Worm (Caenorhabditis elegans) whole organism, late embryonic: ENCODE results near the gene fbxb-106.

Experiments
- C08G9.2 ChIP-seq: sonication (generic microtip); optimal IDR thresholded peaks from 2 replicates; lab custom pipeline; 2016; ENCODE audit warnings: mild to moderate bottlenecking, missing genetic modification characterization, moderate library complexity, missing compliant biosample characterization
- F13H6.1 ChIP-seq: sonication (generic microtip); optimal IDR thresholded peaks from 2 replicates; lab custom pipeline; 2016; ENCODE audit warnings: missing genetic modification characterization, missing compliant biosample characterization
- K02D7.2 ChIP-seq: sonication (generic microtip); optimal IDR thresholded peaks from 2 replicates; lab custom pipeline; 2017; ENCODE audit warnings: mild to moderate bottlenecking, missing genetic modification characterization, missing compliant biosample characterization
- K09A11.1 ChIP-seq: sonication (generic microtip); optimal IDR thresholded peaks from 2 replicates; lab custom pipeline; 2017; ENCODE audit warnings: antibody characterized with exemption, mild to moderate bottlenecking, missing genetic modification characterization, missing compliant biosample characterization; ENCODE audit not compliant: insufficient read depth
- ahr-1 ChIP-seq: sonication (generic microtip); optimal IDR thresholded peaks from 2 replicates; lab custom pipeline; 2016; ENCODE audit warnings: missing genetic modification characterization, missing compliant biosample characterization
- ama-1 ChIP-seq: fragments of 150-350 bp; optimal IDR thresholded peaks from 2 replicates; lab custom pipeline; 2014
- ceh-14 ChIP-seq: sonication (generic microtip); optimal IDR thresholded peaks from 2 replicates; lab custom pipeline; 2016; ENCODE audit warnings: missing genotype, missing genetic modification characterization, missing compliant biosample characterization
- ceh-19 ChIP-seq: fragments of 200-800 bp; sonication (Bioruptor generic); optimal IDR thresholded peaks from 2 replicates; lab custom pipeline; 2018; ENCODE audit warnings: mild to moderate bottlenecking, missing genetic modification characterization, missing compliant biosample characterization
- ceh-2 ChIP-seq: sonication (generic microtip); optimal IDR thresholded peaks from 2 replicates; lab custom pipeline; 2016; ENCODE audit warnings: missing genotype, missing genetic modification characterization, missing compliant biosample characterization
- ceh-24 ChIP-seq: sonication (generic microtip); optimal IDR thresholded peaks from 2 replicates; lab custom pipeline; 2016; ENCODE audit warnings: mild to moderate bottlenecking, missing genetic modification characterization, missing compliant biosample characterization
- ceh-30 ChIP-seq: fragments of 150-350 bp; optimal IDR thresholded peaks from 2 replicates; lab custom pipeline; 2014; ENCODE audit warnings: missing biosample characterization, missing genetic modification characterization
- ceh-31 ChIP-seq: sonication (generic microtip); optimal IDR thresholded peaks from 2 replicates; lab custom pipeline; 2016; ENCODE audit warnings: missing genetic modification characterization, missing compliant biosample characterization
- ceh-34 ChIP-seq: sonication (generic microtip); optimal IDR thresholded peaks from 2 replicates; lab custom pipeline; 2016; ENCODE audit warnings: mild to moderate bottlenecking, missing genetic modification characterization, missing compliant biosample characterization
- ceh-45 ChIP-seq: fragments of 200-800 bp; sonication (Bioruptor generic); IDR thresholded peaks from 2 replicates; pipeline ENCODE4 v1.3.6; 2022; ENCODE audit warnings: missing genetic modification reagents, missing genetic modification characterization, missing compliant biosample characterization
- ceh-48 ChIP-seq: sonication (generic microtip); optimal IDR thresholded peaks from 2 replicates; lab custom pipeline; 2016; ENCODE audit warnings: missing genetic modification characterization, inconsistent platforms, missing compliant biosample characterization
- ceh-6 ChIP-seq: fragments of 200-800 bp; sonication (Bioruptor generic); optimal IDR thresholded peaks from 2 replicates; lab custom pipeline; 2018; ENCODE audit warnings: mild to moderate bottlenecking, missing genetic modification characterization, missing compliant biosample characterization
- ceh-9 ChIP-seq: sonication (generic microtip); optimal IDR thresholded peaks from 2 replicates; lab custom pipeline; 2016; ENCODE audit warnings: mild to moderate bottlenecking, missing genetic modification characterization, inconsistent platforms, missing compliant biosample characterization
- che-1 ChIP-seq: sonication (generic microtip); optimal IDR thresholded peaks from 2 replicates; lab custom pipeline; 2016; ENCODE audit warnings: mild to moderate bottlenecking, missing genetic modification characterization, missing compliant biosample characterization
- dmd-4 ChIP-seq: sonication (generic microtip); optimal IDR thresholded peaks from 2 replicates; lab custom pipeline; 2016; ENCODE audit warnings: borderline replicate concordance, missing genetic modification characterization, missing compliant biosample characterization
- dve-1 ChIP-seq: sonication (generic microtip); optimal IDR thresholded peaks from 2 replicates; lab custom pipeline; 2017; ENCODE audit warnings: antibody characterized with exemption, mild to moderate bottlenecking, missing genetic modification characterization, missing compliant biosample characterization
- elt-2 ChIP-seq: sonication (generic microtip); optimal IDR thresholded peaks from 2 replicates; lab custom pipeline; 2016; ENCODE audit warnings: missing genetic modification reagents, missing genetic modification characterization, missing compliant biosample characterization
- ets-4 ChIP-seq: sonication (generic microtip); optimal IDR thresholded peaks from 2 replicates; lab custom pipeline; 2016; ENCODE audit warnings: missing genetic modification characterization, missing compliant biosample characterization
- eyg-1 ChIP-seq: sonication (generic microtip); optimal IDR thresholded peaks from 2 replicates; lab custom pipeline; 2016; ENCODE audit warnings: missing genotype, missing genetic modification characterization, missing compliant biosample characterization
- fax-1 ChIP-seq: sonication (generic microtip); optimal IDR thresholded peaks from 2 replicates; lab custom pipeline; 2016; ENCODE audit warnings: missing genotype, missing genetic modification characterization, missing compliant biosample characterization
- fkh-10 ChIP-seq: fragments of 150-350 bp; optimal IDR thresholded peaks from 2 replicates; lab custom pipeline; 2014; ENCODE audit warnings: missing biosample characterization, missing genetic modification reagents, missing genetic modification characterization
- gmeb-2 ChIP-seq: sonication (generic microtip); optimal IDR thresholded peaks from 2 replicates; lab custom pipeline; 2016; ENCODE audit warnings: missing genetic modification characterization, inconsistent platforms, missing compliant biosample characterization
- hlh-30 ChIP-seq: sonication (generic microtip); optimal IDR thresholded peaks from 2 replicates; lab custom pipeline; 2017; ENCODE audit warnings: antibody characterized with exemption, missing genetic modification characterization, missing compliant biosample characterization; ENCODE audit not compliant: insufficient read depth
- hlh-8 ChIP-seq: sonication (generic microtip); optimal IDR thresholded peaks from 2 replicates; lab custom pipeline; 2016; ENCODE audit warnings: missing genotype, missing genetic modification characterization, missing compliant biosample characterization
- lim-6 ChIP-seq: sonication (generic microtip); optimal IDR thresholded peaks from 2 replicates; lab custom pipeline; 2016; ENCODE audit warnings: missing genetic modification characterization, missing compliant biosample characterization
- mec-3 ChIP-seq: sonication (generic microtip); optimal IDR thresholded peaks from 2 replicates; lab custom pipeline; 2016; ENCODE audit warnings: borderline replicate concordance, missing genetic modification characterization, missing compliant biosample characterization
- nfya-1 ChIP-seq: sonication (generic microtip); optimal IDR thresholded peaks from 2 replicates; lab custom pipeline; 2017; ENCODE audit warnings: missing genetic modification characterization, mild to moderate bottlenecking, missing compliant biosample characterization, antibody characterized with exemption, moderate library complexity
- nhr-11 ChIP-seq: fragments of 150-350 bp; optimal IDR thresholded peaks from 2 replicates; lab custom pipeline; 2014; ENCODE audit warnings: missing biosample characterization, missing genetic modification characterization
- npax-4 ChIP-seq: sonication (generic microtip); optimal IDR thresholded peaks from 2 replicates; lab custom pipeline; 2016; ENCODE audit warnings: missing genetic modification characterization, missing compliant biosample characterization
- pag-3 ChIP-seq: sonication (generic microtip); optimal IDR thresholded peaks from 2 replicates; lab custom pipeline; 2016; ENCODE audit warnings: missing compliant biosample characterization, missing genetic modification characterization, borderline replicate concordance
- pat-9 ChIP-seq: fragments of 200-800 bp; sonication (Bioruptor generic); optimal IDR thresholded peaks from 2 replicates; lab custom pipeline; 2018; ENCODE audit warnings: mild to moderate bottlenecking, missing genetic modification characterization, moderate library complexity, missing compliant biosample characterization
- pax-1 ChIP-seq: fragments of 150-350 bp; optimal IDR thresholded peaks from 2 replicates; lab custom pipeline; 2014; ENCODE audit warnings: missing biosample characterization, missing genetic modification characterization
- pqm-1 ChIP-seq: sonication (generic microtip); optimal IDR thresholded peaks from 2 replicates; lab custom pipeline; 2016; ENCODE audit warnings: missing genetic modification characterization, missing compliant biosample characterization
- ref-2 ChIP-seq: sonication (generic microtip); optimal IDR thresholded peaks from 2 replicates; lab custom pipeline; 2016; ENCODE audit warnings: missing genetic modification characterization, missing compliant biosample characterization
- sdc-2 ChIP-seq: sonication (generic microtip); optimal IDR thresholded peaks from 2 replicates; lab custom pipeline; 2016; ENCODE audit warnings: missing genotype, missing genetic modification characterization, missing compliant biosample characterization
- sox-2 ChIP-seq: fragments of 200-800 bp; sonication (Bioruptor generic); IDR thresholded peaks from 2 replicates; pipeline ENCODE4 v1.3.6; 2022; ENCODE audit warnings: missing genetic modification reagents, missing genetic modification characterization, missing compliant biosample characterization
- sox-4 ChIP-seq: sonication (generic microtip); optimal IDR thresholded peaks from 2 replicates; lab custom pipeline; 2017; ENCODE audit warnings: mild to moderate bottlenecking, missing genetic modification characterization, inconsistent platforms, missing compliant biosample characterization
- tbx-2 ChIP-seq: sonication (generic microtip); optimal IDR thresholded peaks from 2 replicates; lab custom pipeline; 2016; ENCODE audit warnings: missing genetic modification characterization, missing compliant biosample characterization
- tbx-7 ChIP-seq: sonication (generic microtip); optimal IDR thresholded peaks from 2 replicates; lab custom pipeline; 2016; ENCODE audit warnings: missing genotype, missing genetic modification characterization, missing compliant biosample characterization
- ttx-3 ChIP-seq: sonication (generic microtip); optimal IDR thresholded peaks from 2 replicates; lab custom pipeline; 2016; ENCODE audit warnings: missing genetic modification reagents, missing genetic modification characterization, missing compliant biosample characterization
- unc-3 ChIP-seq, 2 experiments: fragments of 200-800 bp in 1 of 2; sonication (Bioruptor generic) in 1 of 2; sonication (generic microtip) in 1 of 2; conservative IDR thresholded peaks in 1 of 2; optimal IDR thresholded peaks in 1 of 2; 2 replicates each; pipeline versions ENCODE4 v1.3.6 to Lab custom; 2016 to 2022; ENCODE audit warnings: missing compliant biosample characterization in 2 of 2, missing genetic modification characterization in 2 of 2, missing genetic modification reagents in 1 of 2
- unc-42 ChIP-seq: sonication (generic microtip); optimal IDR thresholded peaks from 2 replicates; lab custom pipeline; 2016; ENCODE audit warnings: missing genotype, missing genetic modification characterization, missing compliant biosample characterization
- zip-5 ChIP-seq: sonication (generic microtip); optimal IDR thresholded peaks from 2 replicates; lab custom pipeline; 2016; ENCODE audit warnings: missing genetic modification characterization, missing compliant biosample characterization

The fbxb-106 gene

DNA sequence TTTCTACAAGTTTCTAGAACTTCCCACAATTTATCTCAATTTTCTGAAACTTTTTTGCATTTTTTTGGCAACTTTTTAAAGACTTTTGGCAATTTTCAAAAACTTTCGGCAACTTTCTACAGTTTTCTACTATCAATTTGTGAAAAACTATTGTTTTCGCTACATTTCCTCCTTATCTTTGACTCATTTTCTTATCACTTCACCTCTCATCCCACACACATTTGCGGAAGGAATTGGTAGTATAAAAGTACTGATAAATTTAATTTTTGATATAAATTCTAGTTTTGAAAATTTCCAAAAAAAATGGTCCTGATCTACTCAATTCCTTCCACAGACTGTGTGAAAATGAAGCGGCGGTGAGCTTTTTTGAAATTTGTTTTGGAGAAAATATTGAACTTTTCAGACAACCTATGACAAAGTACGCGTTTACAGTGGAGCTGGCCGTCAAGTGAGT, 12.6 kb upstream of the fbxb-106 start, which contains the start of gene F29A7.4:
Gene F29A7.4 (plus strand): TSS at position 404 of the 454 bp plus-strand sequence.
- TF ChIP-seq elt-2 (tag; lab: Kevin White, UChicago) (peak; percentile 66), nhr-11 (tag; lab: Kevin White, UChicago) (no peak)

DNA sequence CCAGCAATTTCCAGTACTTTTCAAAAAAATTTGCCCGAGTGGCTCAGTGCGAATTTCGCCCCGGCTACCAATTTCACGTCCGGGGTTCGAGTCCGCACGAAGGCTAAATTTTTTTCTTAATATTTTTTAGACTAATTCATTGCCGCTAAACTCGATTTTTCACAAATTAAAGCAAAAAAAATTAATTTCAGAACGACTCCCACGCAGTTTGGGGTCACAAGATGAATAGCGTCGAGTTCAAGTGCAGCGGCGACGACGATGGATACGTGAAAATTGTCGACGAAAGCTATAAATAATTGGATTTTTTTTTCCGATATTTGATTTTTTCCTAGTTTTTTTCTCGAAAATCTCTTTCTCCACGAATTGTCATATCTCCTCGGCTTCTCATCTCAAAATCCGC, 10.9 kb upstream of the fbxb-106 start:
- no peak for TF ChIP-seq ceh-24 (tag; lab: Kevin White, UChicago)
- TF ChIP-seq npax-4 (tag; lab: Kevin White, UChicago), result no peak
- no peak for TF ChIP-seq tbx-7
- no peak for TF ChIP-seq sox-2 (GFP tag; lab: Robert Waterston, UW)
- TF ChIP-seq ceh-34 (tag; lab: Kevin White, UChicago), result no peak
- TF ChIP-seq gmeb-2 (tag; lab: Kevin White, UChicago), result no peak
- no peak for TF ChIP-seq dmd-4 (tag; lab: Kevin White, UChicago)

DNA sequence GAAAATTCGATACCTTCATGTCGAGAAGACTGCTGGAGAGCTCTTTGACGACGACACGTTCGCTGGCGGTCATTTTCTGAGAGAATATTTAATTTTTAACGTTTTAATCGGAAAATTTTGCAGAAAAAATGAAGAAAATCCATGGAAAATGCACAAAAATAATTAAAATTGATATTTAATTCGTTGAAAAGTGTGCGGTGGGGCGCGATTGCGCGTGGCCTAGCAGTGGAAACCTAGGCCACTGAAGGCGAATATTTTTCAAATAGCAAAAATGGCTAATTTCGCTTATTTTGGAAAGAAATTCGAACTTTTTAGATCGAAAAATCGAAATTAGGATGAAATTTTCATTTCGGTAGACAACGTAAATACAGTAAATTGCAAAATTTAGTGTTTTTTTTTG, 9.7 kb upstream of the fbxb-106 start, which contains the start of gene F29A7.6:
Gene F29A7.6 (minus strand): TSS at position 76 of the 400 bp plus-strand sequence.
- no peak for TF ChIP-seq pag-3 (tag; lab: Kevin White, UChicago)
- TF ChIP-seq K09A11.1 (tag; lab: Kevin White, UChicago), result no peak
- no peak for TF ChIP-seq ahr-1 (tag; lab: Kevin White, UChicago)
- peak; percentile 51 for TF ChIP-seq zip-5 (tag; lab: Kevin White, UChicago)
- TF ChIP-seq ceh-19, result no peak
- peak; percentile 68 for TF ChIP-seq ets-4 (tag; lab: Kevin White, UChicago)
- TF ChIP-seq unc-42 (tag; lab: Kevin White, UChicago), result peak; percentile 81
- TF ChIP-seq unc-3 (GFP tag; conservative IDR thresholded peaks at IDR 0.05; lab: Robert Waterston, UW), result no peak
- TF ChIP-seq unc-3 (tag; optimal IDR thresholded peaks at IDR 0.05; lab: Kevin White, UChicago), result no peak
- peak; percentile 17 for TF ChIP-seq lim-6
- no peak for TF ChIP-seq ref-2 (tag; lab: Kevin White, UChicago)
- TF ChIP-seq pax-1 (tag; lab: Kevin White, UChicago), result no peak
- no peak for TF ChIP-seq dmd-4 (tag; lab: Kevin White, UChicago)
- no peak for TF ChIP-seq ceh-48 (tag; lab: Kevin White, UChicago)
- TF ChIP-seq ceh-6 (GFP tag; lab: Kevin White, UChicago), result no peak
- no peak for TF ChIP-seq ttx-3 (tag; lab: Kevin White, UChicago)
- no peak for TF ChIP-seq sox-4 (tag; lab: Kevin White, UChicago)
- no peak for TF ChIP-seq elt-2 (tag; lab: Kevin White, UChicago)
- TF ChIP-seq hlh-8 (tag; lab: Kevin White, UChicago), result no peak
- no peak for TF ChIP-seq sdc-2
- peak; percentile 24 for TF ChIP-seq nfya-1 (tag; lab: Kevin White, UChicago)
- TF ChIP-seq fax-1 (tag; lab: Kevin White, UChicago), result peak; percentile 32
- TF ChIP-seq ceh-9 (tag; lab: Kevin White, UChicago), result no peak
- TF ChIP-seq ceh-14 (tag; lab: Kevin White, UChicago), result peak; percentile 69
- TF ChIP-seq tbx-2 (tag; lab: Kevin White, UChicago), result peak; percentile 77
- TF ChIP-seq dve-1 (tag; lab: Kevin White, UChicago), result no peak
- peak; percentile 4 for TF ChIP-seq eyg-1 (tag; lab: Kevin White, UChicago)
- TF ChIP-seq pat-9 (tag; lab: Kevin White, UChicago), result no peak
- no peak for TF ChIP-seq ama-1 (lab: Kevin White, UChicago)
- TF ChIP-seq ceh-45, result no peak
- no peak for TF ChIP-seq fkh-10 (GFP tag; lab: Kevin White, UChicago)
- TF ChIP-seq pqm-1 (tag; lab: Kevin White, UChicago), result no peak
- TF ChIP-seq mec-3, result no peak
- peak; percentile 68 for TF ChIP-seq tbx-7
- TF ChIP-seq ceh-30 (tag; lab: Kevin White, UChicago), result peak; percentile 16
- no peak for TF ChIP-seq hlh-30
- TF ChIP-seq ceh-31 (tag; lab: Kevin White, UChicago), result peak; percentile 85
- TF ChIP-seq K02D7.2 (tag; lab: Kevin White, UChicago), result no peak
- peak; percentile 43 for TF ChIP-seq ceh-34 (tag; lab: Kevin White, UChicago)
- peak; percentile 2 for TF ChIP-seq che-1 (tag; lab: Kevin White, UChicago)
- TF ChIP-seq ceh-2, result peak; percentile 75
- TF ChIP-seq F13H6.1, result peak; percentile 2
- peak; percentile 81 for TF ChIP-seq C08G9.2 (tag; lab: Kevin White, UChicago)
